Worm (Caenorhabditis elegans) whole organism, late embryonic: ENCODE measurements around the gene C30H6.5.

Experiments
- ama-1 ChIP-seq: fragments of 150-350 bp; optimal IDR thresholded peaks from 2 replicates; lab custom pipeline; 2014
- ceh-14 ChIP-seq: sonication (generic microtip); optimal IDR thresholded peaks from 2 replicates; lab custom pipeline; 2016; ENCODE audit warnings: missing genotype, missing genetic modification characterization, missing compliant biosample characterization
- ets-4 ChIP-seq: sonication (generic microtip); optimal IDR thresholded peaks from 2 replicates; lab custom pipeline; 2016; ENCODE audit warnings: missing genetic modification characterization, missing compliant biosample characterization
- hlh-30 ChIP-seq: sonication (generic microtip); optimal IDR thresholded peaks from 2 replicates; lab custom pipeline; 2017; ENCODE audit warnings: antibody characterized with exemption, missing genetic modification characterization, missing compliant biosample characterization; ENCODE audit not compliant: insufficient read depth
- nfya-1 ChIP-seq: sonication (generic microtip); optimal IDR thresholded peaks from 2 replicates; lab custom pipeline; 2017; ENCODE audit warnings: missing genetic modification characterization, mild to moderate bottlenecking, missing compliant biosample characterization, antibody characterized with exemption, moderate library complexity
- nhr-11 ChIP-seq: fragments of 150-350 bp; optimal IDR thresholded peaks from 2 replicates; lab custom pipeline; 2014; ENCODE audit warnings: missing biosample characterization, missing genetic modification characterization
- odd-2 ChIP-seq: sonication (generic microtip); optimal IDR thresholded peaks from 2 replicates; lab custom pipeline; 2017; ENCODE audit warnings: antibody characterized with exemption, mild to moderate bottlenecking, missing genetic modification characterization, missing compliant biosample characterization
- pqm-1 ChIP-seq: sonication (generic microtip); optimal IDR thresholded peaks from 2 replicates; lab custom pipeline; 2016; ENCODE audit warnings: missing genetic modification characterization, missing compliant biosample characterization
- tbx-2 ChIP-seq: sonication (generic microtip); optimal IDR thresholded peaks from 2 replicates; lab custom pipeline; 2016; ENCODE audit warnings: missing genetic modification characterization, missing compliant biosample characterization
- unc-86 ChIP-seq: sonication (generic microtip); optimal IDR thresholded peaks from 2 replicates; lab custom pipeline; 2016; ENCODE audit warnings: missing genetic modification characterization, missing compliant biosample characterization

DNA sequence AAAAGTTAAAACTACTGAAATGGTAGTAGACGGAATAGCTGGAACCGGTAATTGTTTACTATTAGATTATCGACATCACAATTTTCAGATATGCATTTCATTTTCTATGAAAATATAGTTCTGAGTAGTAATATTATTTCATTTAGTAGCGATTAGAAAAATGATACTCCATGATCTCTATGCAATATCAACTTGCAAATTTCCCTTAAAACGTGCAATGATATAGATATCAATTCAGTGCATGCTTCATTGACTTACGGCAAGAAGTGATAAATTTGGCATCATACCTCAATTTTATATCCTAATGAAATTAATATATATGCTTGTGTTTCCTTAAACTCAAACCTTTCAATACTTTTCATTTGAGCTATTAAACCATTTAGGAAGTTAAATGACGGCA lies 28.9 kb upstream of the C30H6.5 start, which contains the start of gene C49C3.21:
- TF ChIP-seq ets-4 (tag; lab: Kevin White, UChicago): no peak
- no peak for TF ChIP-seq nfya-1 (tag; lab: Kevin White, UChicago)
- no peak for TF ChIP-seq hlh-30 (tag; lab: Kevin White, UChicago)
- TF ChIP-seq odd-2 (tag; lab: Kevin White, UChicago): no peak
- no peak for TF ChIP-seq ama-1 (lab: Kevin White, UChicago)
- TF ChIP-seq pqm-1: no peak
- no peak for TF ChIP-seq tbx-2 (tag; lab: Kevin White, UChicago)
- TF ChIP-seq ceh-14 (tag; lab: Kevin White, UChicago): no peak
- TF ChIP-seq unc-86 (tag; lab: Kevin White, UChicago): no peak
- TF ChIP-seq nhr-11 (tag; lab: Kevin White, UChicago): no peak
